Fruit fly (Drosophila melanogaster): ENCODE measurements around the gene Pc.

DNA sequence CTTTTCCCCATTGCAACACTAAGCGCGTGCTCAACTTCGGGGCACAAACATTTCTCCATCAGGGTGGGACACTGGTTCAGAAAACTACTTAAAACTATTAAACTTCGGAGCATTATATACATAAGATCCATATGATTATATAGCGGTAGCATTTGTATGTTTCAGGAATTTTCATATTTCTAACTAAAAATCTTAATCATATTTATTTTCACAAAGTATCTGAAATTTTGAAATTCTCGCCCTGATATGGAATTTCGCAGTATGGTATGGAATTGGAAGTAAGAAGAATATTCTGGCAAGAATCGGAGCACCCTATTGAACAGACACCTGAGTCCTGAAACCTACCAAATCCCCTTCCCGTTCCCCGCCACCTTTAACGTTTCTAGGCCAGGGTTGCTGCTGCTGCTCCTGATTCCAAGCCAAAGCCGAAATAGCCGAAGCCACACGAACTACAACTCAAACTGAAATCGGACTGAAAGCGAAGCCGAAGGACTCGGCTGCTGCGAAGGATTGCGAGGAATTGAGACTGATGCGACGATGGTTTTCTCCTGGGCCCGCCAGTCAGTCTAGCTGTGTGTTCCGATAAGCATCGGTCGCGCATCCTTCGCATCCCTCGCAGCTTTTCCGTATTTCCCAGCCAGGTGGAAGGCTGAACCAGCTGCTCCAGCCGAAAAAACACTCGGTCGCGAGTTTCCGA lies 4.1 kb upstream of the Pc start:
- TF ChIP-seq fd85E (GFP tag; optimal IDR thresholded peaks at IDR 0.05) = no peak
- no peak for TF ChIP-seq svp (GFP tag)
- TF ChIP-seq Gug (GFP tag; IDR thresholded peaks at IDR 0.05) = no peak
- peak; percentile 17 for TF ChIP-seq fd59A (GFP tag; optimal IDR thresholded peaks at IDR 0.05)
- TF ChIP-seq topi (GFP tag; optimal IDR thresholded peaks at IDR 0.05) = peak; percentile 50
- no peak for TF ChIP-seq CG6854 (GFP tag; optimal IDR thresholded peaks at IDR 0.05)
- peak; percentile 10 for TF ChIP-seq CG16779 (tag; optimal IDR thresholded peaks at IDR 0.05)
- no peak for TF ChIP-seq Ets21C (GFP tag; optimal IDR thresholded peaks at IDR 0.05)
- no peak for TF ChIP-seq Sox15 (GFP tag; optimal IDR thresholded peaks at IDR 0.05)
